Comparison of ENCODE assay signal across 5 worm cellular contexts in genomic region chrIII:12226089-12226682, ce11.
TF ChIP-seq lines count a peak whose summit lies in the region.

Gene Y75B8A.18, minus strand, starts transcription at chrIII:12226230.
Gene Y75B8A.19, plus strand, starts transcription at chrIII:12226632.

TF ChIP-seq in whole organism, L1 larva, 84 proteins besides CTCF, POLR2A, EP300 and RAD21 (continued from another document and continues in another):
- no peak for TF ChIP-seq sup-37 (GFP tag; optimal IDR thresholded peaks at IDR 0.05; lab: Kevin White, UChicago)
- TF ChIP-seq grh-1 (GFP tag; IDR thresholded peaks at IDR 0.05; lab: Robert Waterston, UW): no peak
- TF ChIP-seq mep-1 (tag; optimal IDR thresholded peaks at IDR 0.05; lab: Kevin White, UChicago): peak; percentile 60
- TF ChIP-seq unc-62 (GFP tag; optimal IDR thresholded peaks at IDR 0.05; lab: Kevin White, UChicago): no peak
- TF ChIP-seq fkh-8 (tag; optimal IDR thresholded peaks at IDR 0.05; lab: Kevin White, UChicago): peak; percentile 67
- TF ChIP-seq unc-130 (tag; optimal IDR thresholded peaks at IDR 0.05; lab: Kevin White, UChicago): peak; percentile 48
- TF ChIP-seq egl-27 (tag; optimal IDR thresholded peaks at IDR 0.05; lab: Kevin White, UChicago): no peak
- TF ChIP-seq C34B4.2 (tag; optimal IDR thresholded peaks at IDR 0.05; lab: Kevin White, UChicago): no peak
- no peak for TF ChIP-seq elt-2 (tag; optimal IDR thresholded peaks at IDR 0.05; lab: Kevin White, UChicago)
- TF ChIP-seq ceh-63 (GFP tag; optimal IDR thresholded peaks at IDR 0.05; lab: Kevin White, UChicago): no peak
- TF ChIP-seq elt-3 (tag; optimal IDR thresholded peaks at IDR 0.05; lab: Kevin White, UChicago): no peak
- TF ChIP-seq lin-39 (tag; optimal IDR thresholded peaks at IDR 0.05; lab: Kevin White, UChicago): peak; percentile 45
- TF ChIP-seq nhr-28 (tag; optimal IDR thresholded peaks at IDR 0.05; lab: Kevin White, UChicago): no peak
- TF ChIP-seq fos-1 (tag; optimal IDR thresholded peaks at IDR 0.05; lab: Kevin White, UChicago): peak; percentile 2
- no peak for TF ChIP-seq fkh-4 (tag; optimal IDR thresholded peaks at IDR 0.05; lab: Kevin White, UChicago; ENCODE audit: borderline replicate concordance)
- no peak for TF ChIP-seq nhr-85 (tag; lab: Kevin White, UChicago)
- TF ChIP-seq ces-1 (GFP tag; optimal IDR thresholded peaks at IDR 0.05; lab: Kevin White, UChicago): no peak
- no peak for TF ChIP-seq zip-4 (GFP tag; optimal IDR thresholded peaks at IDR 0.05; lab: Kevin White, UChicago)
- no peak for TF ChIP-seq nhr-77 (tag; optimal IDR thresholded peaks at IDR 0.05; lab: Kevin White, UChicago)
- peak; percentile 71 for TF ChIP-seq C16A3.4 (tag; optimal IDR thresholded peaks at IDR 0.05; lab: Kevin White, UChicago)
- TF ChIP-seq lin-13 (GFP tag; optimal IDR thresholded peaks at IDR 0.05; lab: Kevin White, UChicago): no peak
- no peak for TF ChIP-seq ztf-4 (tag; optimal IDR thresholded peaks at IDR 0.05; lab: Kevin White, UChicago)
- TF ChIP-seq efl-1 (optimal IDR thresholded peaks at IDR 0.05; lab: Kevin White, UChicago): peak; percentile 80 to 95
- TF ChIP-seq efl-1 (GFP tag; optimal IDR thresholded peaks at IDR 0.05 in 1 of 2; lab: Kevin White, UChicago): peak; percentile 95 to 99
- TF ChIP-seq efl-3 (GFP tag; optimal IDR thresholded peaks at IDR 0.05; lab: Kevin White, UChicago): no peak
- peak; percentile 45 for TF ChIP-seq pax-3 (tag; optimal IDR thresholded peaks at IDR 0.05; lab: Kevin White, UChicago)
- no peak for TF ChIP-seq pqm-1 (tag; optimal IDR thresholded peaks at IDR 0.05; lab: Kevin White, UChicago)

TF ChIP-seq in whole organism, L2 larva, 48 proteins besides CTCF, POLR2A, EP300 and RAD21 (continued from another document and continues in another):
- no peak for TF ChIP-seq sma-9 (GFP tag; optimal IDR thresholded peaks at IDR 0.05; lab: Kevin White, UChicago)
- no peak for TF ChIP-seq sma-9 (tag; optimal IDR thresholded peaks at IDR 0.05; lab: Kevin White, UChicago)
- TF ChIP-seq ztf-11 (tag; optimal IDR thresholded peaks at IDR 0.05; lab: Kevin White, UChicago): no peak
- no peak for TF ChIP-seq mbf-1 (tag; optimal IDR thresholded peaks at IDR 0.05; lab: Kevin White, UChicago)
- no peak for TF ChIP-seq dmd-4 (tag; optimal IDR thresholded peaks at IDR 0.05; lab: Kevin White, UChicago)
- peak; percentile 52 for TF ChIP-seq lin-11 (tag; optimal IDR thresholded peaks at IDR 0.05; lab: Kevin White, UChicago)
- TF ChIP-seq ztf-1 (GFP tag; conservative IDR thresholded peaks at IDR 0.05; lab: Robert Waterston, UW): no peak
- no peak for TF ChIP-seq ceh-82 (tag; optimal IDR thresholded peaks at IDR 0.05; lab: Kevin White, UChicago)
- no peak for TF ChIP-seq fos-1 (tag; optimal IDR thresholded peaks at IDR 0.05; lab: Kevin White, UChicago)
- TF ChIP-seq zag-1 (tag; optimal IDR thresholded peaks at IDR 0.05; lab: Kevin White, UChicago): no peak
- no peak for TF ChIP-seq nhr-6 (tag; optimal IDR thresholded peaks at IDR 0.05; lab: Kevin White, UChicago)
- TF ChIP-seq ztf-4 (tag; optimal IDR thresholded peaks at IDR 0.05; lab: Kevin White, UChicago): no peak
- TF ChIP-seq elt-3 (tag; optimal IDR thresholded peaks at IDR 0.05; lab: Kevin White, UChicago): no peak
- no peak for TF ChIP-seq elt-1 (tag; optimal IDR thresholded peaks at IDR 0.05; lab: Kevin White, UChicago)
- TF ChIP-seq unc-55 (GFP tag; optimal IDR thresholded peaks at IDR 0.05; lab: Kevin White, UChicago): peak; percentile 75
- no peak for TF ChIP-seq mab-5 (tag; optimal IDR thresholded peaks at IDR 0.05; lab: Kevin White, UChicago)
- TF ChIP-seq nhr-25 (tag; optimal IDR thresholded peaks at IDR 0.05; lab: Kevin White, UChicago): peak; percentile 47
- TF ChIP-seq R02D3.7 (tag; optimal IDR thresholded peaks at IDR 0.05; lab: Kevin White, UChicago): no peak
- TF ChIP-seq nhr-21 (tag; optimal IDR thresholded peaks at IDR 0.05; lab: Kevin White, UChicago): no peak
- TF ChIP-seq nhr-10 (tag; optimal IDR thresholded peaks at IDR 0.05; lab: Kevin White, UChicago): no peak
- no peak for TF ChIP-seq alr-1 (tag; optimal IDR thresholded peaks at IDR 0.05; lab: Kevin White, UChicago)
- no peak for TF ChIP-seq ceh-16 (tag; optimal IDR thresholded peaks at IDR 0.05; lab: Kevin White, UChicago)
- peak; percentile 62 for TF ChIP-seq crh-2 (tag; optimal IDR thresholded peaks at IDR 0.05; lab: Kevin White, UChicago)
- TF ChIP-seq lsy-2 (tag; optimal IDR thresholded peaks at IDR 0.05; lab: Kevin White, UChicago): peak; percentile 22 to 82
- no peak for TF ChIP-seq unc-39 (tag; optimal IDR thresholded peaks at IDR 0.05; lab: Kevin White, UChicago)
- TF ChIP-seq blmp-1 (tag; optimal IDR thresholded peaks at IDR 0.05; lab: Kevin White, UChicago; ENCODE audit: insufficient read depth): no peak
- TF ChIP-seq egl-27 (tag; optimal IDR thresholded peaks at IDR 0.05; lab: Kevin White, UChicago): no peak
- TF ChIP-seq unc-62 (GFP tag; optimal IDR thresholded peaks at IDR 0.05; lab: Kevin White, UChicago): no peak
- peak; percentile 36 for TF ChIP-seq nhr-129 (tag; optimal IDR thresholded peaks at IDR 0.05; lab: Kevin White, UChicago)

TF ChIP-seq in whole organism, L3 larva, 47 proteins besides CTCF, POLR2A, EP300 and RAD21 (continued from another document):
- no peak for TF ChIP-seq skn-1 (tag; optimal IDR thresholded peaks at IDR 0.05; lab: Kevin White, UChicago)
- no peak for TF ChIP-seq jun-1 (tag; optimal IDR thresholded peaks at IDR 0.05; lab: Kevin White, UChicago)
- TF ChIP-seq egl-27 (tag; optimal IDR thresholded peaks at IDR 0.05; lab: Kevin White, UChicago): no peak
- TF ChIP-seq sea-2 (GFP tag; optimal IDR thresholded peaks at IDR 0.05; lab: Kevin White, UChicago): no peak
- no peak for TF ChIP-seq nhr-11 (tag; optimal IDR thresholded peaks at IDR 0.05; lab: Kevin White, UChicago)
- TF ChIP-seq eor-1 (tag; optimal IDR thresholded peaks at IDR 0.05; lab: Kevin White, UChicago): no peak
- no peak for TF ChIP-seq fkh-2 (tag; optimal IDR thresholded peaks at IDR 0.05; lab: Kevin White, UChicago)
- TF ChIP-seq ztf-4 (tag; optimal IDR thresholded peaks at IDR 0.05; lab: Kevin White, UChicago): no peak
- TF ChIP-seq nhr-25 (tag; optimal IDR thresholded peaks at IDR 0.05; lab: Kevin White, UChicago): peak; percentile 10
- TF ChIP-seq R02D3.7 (tag; optimal IDR thresholded peaks at IDR 0.05; lab: Kevin White, UChicago): no peak
- no peak for TF ChIP-seq ceh-9 (tag; optimal IDR thresholded peaks at IDR 0.05; lab: Kevin White, UChicago)
- no peak for TF ChIP-seq daf-12 (tag; optimal IDR thresholded peaks at IDR 0.05; lab: Kevin White, UChicago)
- peak; percentile 55 for TF ChIP-seq fkh-10 (GFP tag; optimal IDR thresholded peaks at IDR 0.05; lab: Kevin White, UChicago)
- TF ChIP-seq snpc-4 (tag; optimal IDR thresholded peaks at IDR 0.05; lab: Kevin White, UChicago): no peak
- TF ChIP-seq lin-15B (tag; optimal IDR thresholded peaks at IDR 0.05; lab: Kevin White, UChicago): peak; percentile 79
- TF ChIP-seq lin-39 (tag; optimal IDR thresholded peaks at IDR 0.05; lab: Kevin White, UChicago): peak; percentile 66
TF ChIP-seq in whole organism, L3 larva: peak in this region for 8.

TF ChIP-seq in whole organism, L4 larva, 104 proteins besides CTCF, POLR2A, EP300 and RAD21 (continued from another document):
- peak; percentile 37 for TF ChIP-seq rbr-2 (tag; optimal IDR thresholded peaks at IDR 0.05; lab: Kevin White, UChicago)
- peak; percentile 4 for TF ChIP-seq dve-1 (tag; optimal IDR thresholded peaks at IDR 0.05; lab: Kevin White, UChicago; ENCODE audit: insufficient read depth)

TF ChIP-seq in whole organism, mixed stage, embryonic, 35 proteins besides CTCF, POLR2A, EP300 and RAD21 (continued from another document):
- TF ChIP-seq zip-8 (tag; optimal IDR thresholded peaks at IDR 0.05; lab: Kevin White, UChicago) (no peak), M03D4.4 (tag; optimal IDR thresholded peaks at IDR 0.05; lab: Kevin White, UChicago) (no peak), ces-1 (GFP tag; optimal IDR thresholded peaks at IDR 0.05; lab: Kevin White, UChicago) (peak; percentile 94), elt-3 (tag; optimal IDR thresholded peaks at IDR 0.05; lab: Kevin White, UChicago) (no peak), nhr-12 (tag; optimal IDR thresholded peaks at IDR 0.05; lab: Kevin White, UChicago) (no peak), unc-62 (GFP tag; optimal IDR thresholded peaks at IDR 0.05; lab: Kevin White, UChicago) (no peak), blmp-1 (tag; optimal IDR thresholded peaks at IDR 0.05; lab: Kevin White, UChicago) (no peak), pha-4 (tag; optimal IDR thresholded peaks at IDR 0.05; lab: Kevin White, UChicago) (peak; percentile 53), cnd-1 (tag; optimal IDR thresholded peaks at IDR 0.05; lab: Kevin White, UChicago) (peak; percentile 24), sem-2 (GFP tag; optimal IDR thresholded peaks at IDR 0.05; lab: Kevin White, UChicago) (no peak), nhr-237 (tag; optimal IDR thresholded peaks at IDR 0.05; lab: Kevin White, UChicago) (peak; percentile 6), lsy-2 (tag; optimal IDR thresholded peaks at IDR 0.05; lab: Kevin White, UChicago) (peak; percentile 40), unc-120 (tag; optimal IDR thresholded peaks at IDR 0.05; lab: Kevin White, UChicago; ENCODE audit: poor library complexity, severe bottlenecking) (no peak), nhr-28 (tag; optimal IDR thresholded peaks at IDR 0.05; lab: Kevin White, UChicago) (no peak), ceh-83 (GFP tag; optimal IDR thresholded peaks at IDR 0.05; lab: Kevin White, UChicago) (no peak), mep-1 (tag; optimal IDR thresholded peaks at IDR 0.05; lab: Kevin White, UChicago) (peak; percentile 75), hlh-1 (tag; optimal IDR thresholded peaks at IDR 0.05; lab: Kevin White, UChicago) (peak; percentile 54), nhr-2 (tag; optimal IDR thresholded peaks at IDR 0.05; lab: Kevin White, UChicago) (no peak)
